Fruit fly (Drosophila melanogaster): ENCODE measurements around the gene lmgB.

The lmgB gene

dm6 chr2L:8511723-8512122 is 16.7 kb downstream of the lmgB start, which contains the start of gene CG13096 (continued):
- TF ChIP-seq ems (GFP tag; optimal IDR thresholded peaks at IDR 0.05) (no peak), chinmo (GFP tag; IDR thresholded peaks at IDR 0.05; ENCODE audit: partially characterized antibody) (peak; percentile 99), Aef1 (GFP tag; IDR thresholded peaks at IDR 0.05) (no peak), HHEX (GFP tag; optimal IDR thresholded peaks at IDR 0.05) (no peak), psq (GFP tag; optimal IDR thresholded peaks at IDR 0.05) (no peak), CG8944 (GFP tag; optimal IDR thresholded peaks at IDR 0.05) (no peak), vfl (GFP tag; optimal IDR thresholded peaks at IDR 0.05) (no peak), Nf-YB (GFP tag; optimal IDR thresholded peaks at IDR 0.05) (peak; percentile 60), tx (GFP tag; optimal IDR thresholded peaks at IDR 0.05) (no peak), Max (GFP tag; optimal IDR thresholded peaks at IDR 0.05) (peak; percentile 96), CG4854 (GFP tag; optimal IDR thresholded peaks at IDR 0.05) (peak; percentile 25), Mes4 (GFP tag; optimal IDR thresholded peaks at IDR 0.05) (peak; percentile 30), ac (GFP tag; optimal IDR thresholded peaks at IDR 0.05) (no peak), insv (GFP tag; optimal IDR thresholded peaks at IDR 0.05) (peak in 1 of 2 experiments; percentile 37), Opbp (GFP tag; IDR thresholded peaks at IDR 0.05; ENCODE audit: partially characterized antibody) (peak; percentile 98), CG10147 (GFP tag; optimal IDR thresholded peaks at IDR 0.05) (no peak), sug (tag; optimal IDR thresholded peaks at IDR 0.05) (no peak), BtbVII (GFP tag; optimal IDR thresholded peaks at IDR 0.05) (no peak), grn (GFP tag; optimal IDR thresholded peaks at IDR 0.05) (no peak), E2f1 (GFP tag; IDR thresholded peaks at IDR 0.05) (no peak), lilli (GFP tag; optimal IDR thresholded peaks at IDR 0.05) (peak; percentile 47), exex (tag; optimal IDR thresholded peaks at IDR 0.05) (peak; percentile 24), mld (GFP tag; IDR thresholded peaks at IDR 0.05; ENCODE audit: partially characterized antibody) (peak; percentile 94), sens-2 (GFP tag; IDR thresholded peaks at IDR 0.05) (no peak), Poxn (GFP tag; IDR thresholded peaks at IDR 0.05) (no peak), sna (GFP tag; IDR thresholded peaks at IDR 0.05; ENCODE audit: partially characterized antibody) (peak; percentile 99), Atf-2 (GFP tag; optimal IDR thresholded peaks at IDR 0.05) (no peak), CG10543 (GFP tag; optimal IDR thresholded peaks at IDR 0.05) (no peak), CG32772 (GFP tag; IDR thresholded peaks at IDR 0.05) (no peak), Taf1 (GFP tag; IDR thresholded peaks at IDR 0.05) (no peak), tna (GFP tag; IDR thresholded peaks at IDR 0.05; ENCODE audit: partially characterized antibody) (peak; percentile 97), Fer1 (GFP tag; optimal IDR thresholded peaks at IDR 0.05) (no peak), Hr39 (optimal IDR thresholded peaks at IDR 0.05) (no peak), CG11560 (tag; IDR thresholded peaks at IDR 0.05) (peak; percentile 58; the same call in 1 of the 3 replicates), Vsx1 (GFP tag; optimal IDR thresholded peaks at IDR 0.05) (no peak), hkb (optimal IDR thresholded peaks at IDR 0.05) (no peak), hkb (GFP tag; IDR thresholded peaks at IDR 0.05) (no peak), Hr3 (GFP tag; optimal IDR thresholded peaks at IDR 0.05) (peak; percentile 3), CG31224 (GFP tag; IDR thresholded peaks at IDR 0.05) (no peak), Oli (tag; optimal IDR thresholded peaks at IDR 0.05) (no peak), eyg (GFP tag; optimal IDR thresholded peaks at IDR 0.05) (no peak), Xbp1 (GFP tag; optimal IDR thresholded peaks at IDR 0.05) (peak; percentile 49), CkIIα-i1 (GFP tag; IDR thresholded peaks at IDR 0.05) (no peak), CG16779 (GFP tag; IDR thresholded peaks at IDR 0.05) (no peak), bab2 (GFP tag; optimal IDR thresholded peaks at IDR 0.05) (no peak), gcm (GFP tag; optimal IDR thresholded peaks at IDR 0.05) (no peak), TFAM (GFP tag; optimal IDR thresholded peaks at IDR 0.05) (no peak), CG8388 (GFP tag; optimal IDR thresholded peaks at IDR 0.05) (no peak), chm (GFP tag; IDR thresholded peaks at IDR 0.05) (no peak), Ada2b (GFP tag; IDR thresholded peaks at IDR 0.05) (no peak), D19A (tag; optimal IDR thresholded peaks at IDR 0.05) (no peak), so (GFP tag; IDR thresholded peaks at IDR 0.05) (no peak), slou (GFP tag; optimal IDR thresholded peaks at IDR 0.05) (no peak)
